Worm (Caenorhabditis elegans): ENCODE data around the gene R05D3.12.

Gene R05D3.12

DNA sequence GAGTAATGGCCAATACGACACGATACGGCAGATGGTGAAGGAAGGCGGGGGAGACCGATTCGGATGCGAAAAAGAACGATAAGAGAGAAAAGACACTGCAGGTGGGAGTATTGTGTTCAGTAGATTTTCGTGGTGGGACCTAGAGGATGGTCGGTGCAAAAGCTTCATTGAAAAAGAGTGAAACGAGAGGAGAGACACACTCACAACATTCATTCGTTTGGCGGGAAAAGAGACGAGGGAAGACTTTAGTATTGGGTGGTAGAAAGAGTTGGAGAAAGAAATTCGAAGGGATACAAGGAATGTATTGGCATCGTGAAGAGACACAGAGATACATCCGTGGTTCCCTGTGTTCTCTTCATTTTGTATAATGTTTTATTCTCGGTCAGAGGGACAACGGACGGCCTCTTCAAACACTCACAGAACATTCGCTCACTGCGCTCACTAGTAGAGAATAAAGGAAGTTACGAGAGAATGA lies 24.3 kb upstream of the R05D3.12 start (continued):
- TF ChIP-seq nhr-27 (tag; optimal IDR thresholded peaks at IDR 0.05) (no peak), madf-6 (GFP tag; IDR thresholded peaks at IDR 0.05) (peak; percentile 29), snpc-4 (GFP tag; optimal IDR thresholded peaks at IDR 0.05) (no peak), snpc-4 (tag; optimal IDR thresholded peaks at IDR 0.05) (peak in 3 of 4 experiments; percentile 5 to 46 (median 39))

- peak; percentile 84 for TF ChIP-seq F23B12.7 (tag; optimal IDR thresholded peaks at IDR 0.05; ENCODE audit: insufficient read depth)
- no peak for TF ChIP-seq nhr-27 (tag; optimal IDR thresholded peaks at IDR 0.05)
- TF ChIP-seq nhr-80 (tag; optimal IDR thresholded peaks at IDR 0.05) = peak; percentile 31
- TF ChIP-seq egl-18 (GFP tag; IDR thresholded peaks at IDR 0.05) = no peak
- peak; percentile 72 for TF ChIP-seq ceh-91 (GFP tag; IDR thresholded peaks at IDR 0.05)
- peak; percentile 61; the same call in 1 of the 2 replicates for TF ChIP-seq D2030.7 (GFP tag; IDR thresholded peaks at IDR 0.05)
- no peak for TF ChIP-seq rec-8 (tag; optimal IDR thresholded peaks at IDR 0.05)
- TF ChIP-seq F49E8.2 (tag; optimal IDR thresholded peaks at IDR 0.05; ENCODE audit: insufficient read depth) = peak; percentile 29
- TF ChIP-seq lir-1 (GFP tag; conservative IDR thresholded peaks at IDR 0.05) = no peak; the same call in 1 of the 2 replicates
- peak; percentile 56 for TF ChIP-seq xnd-1 (tag; optimal IDR thresholded peaks at IDR 0.05)
- TF ChIP-seq nhr-90 (tag; optimal IDR thresholded peaks at IDR 0.05) = no peak
- TF ChIP-seq ztf-28 (GFP tag; IDR thresholded peaks at IDR 0.05) = no peak
- no peak for TF ChIP-seq hlh-12 (tag; optimal IDR thresholded peaks at IDR 0.05)
- TF ChIP-seq snpc-4 (GFP tag; optimal IDR thresholded peaks at IDR 0.05) = no peak
- peak in 1 of 4 experiments; percentile 63 for TF ChIP-seq snpc-4 (tag; optimal IDR thresholded peaks at IDR 0.05)
- no peak for TF ChIP-seq fkh-3 (tag; optimal IDR thresholded peaks at IDR 0.05)
- TF ChIP-seq cebp-2 (GFP tag; IDR thresholded peaks at IDR 0.05) = no peak
- 0 out of 2 replicates have a peak, but pooled peaks have one; percentile 34 for TF ChIP-seq pbrm-1 (GFP tag; IDR thresholded peaks at IDR 0.05)
- TF ChIP-seq mel-28 (tag; optimal IDR thresholded peaks at IDR 0.05; ENCODE audit: borderline replicate concordance) = no peak
- peak; percentile 81 for TF ChIP-seq lin-54 (GFP tag; optimal IDR thresholded peaks at IDR 0.05)
- TF ChIP-seq lin-35 (GFP tag; optimal IDR thresholded peaks at IDR 0.05) = peak in 1 of 3 experiments; percentile 73
- TF ChIP-seq Y79H2A.3 (GFP tag; conservative IDR thresholded peaks at IDR 0.05) = 0 out of 2 replicates have a peak, but pooled peaks have one; percentile 50
- TF ChIP-seq rpc-1 (optimal IDR thresholded peaks at IDR 0.05) = no peak
- TF ChIP-seq rpc-1 (tag; optimal IDR thresholded peaks at IDR 0.05) = no peak
- TF ChIP-seq cebp-1 (GFP tag; IDR thresholded peaks at IDR 0.05) = no peak
- peak; percentile 67 for TF ChIP-seq cebp-1 (tag; optimal IDR thresholded peaks at IDR 0.05)
- TF ChIP-seq C17E4.6 (GFP tag; IDR thresholded peaks at IDR 0.05) = no peak
- TF ChIP-seq attf-6 (GFP tag; IDR thresholded peaks at IDR 0.05) = no peak
- TF ChIP-seq ekl-4 (GFP tag; IDR thresholded peaks at IDR 0.05) = peak; percentile 49; the same call in 1 of the 2 replicates
- no peak for TF ChIP-seq ztf-18 (tag; optimal IDR thresholded peaks at IDR 0.05)
- peak; percentile 52 for TF ChIP-seq madf-8 (GFP tag; conservative IDR thresholded peaks at IDR 0.05)
- no peak for TF ChIP-seq aptf-2 (GFP tag; conservative IDR thresholded peaks at IDR 0.05)
- no peak for TF ChIP-seq somi-1 (GFP tag; optimal IDR thresholded peaks at IDR 0.05)
- peak; percentile 87 for TF ChIP-seq madf-6 (GFP tag; IDR thresholded peaks at IDR 0.05)
- peak; percentile 3 for TF ChIP-seq ZK185.1 (tag; optimal IDR thresholded peaks at IDR 0.05; ENCODE audit: poor library complexity, severe bottlenecking)
- TF ChIP-seq K12H6.12 (tag; optimal IDR thresholded peaks at IDR 0.05) = no peak
- TF ChIP-seq atf-7 (tag; optimal IDR thresholded peaks at IDR 0.05) = no peak
- no peak for TF ChIP-seq F55B11.4 (tag; optimal IDR thresholded peaks at IDR 0.05; ENCODE audit: borderline replicate concordance, insufficient read depth)
- TF ChIP-seq snpc-1.3 (tag; optimal IDR thresholded peaks at IDR 0.05; ENCODE audit: insufficient read depth) = peak; percentile 58
- no peak for TF ChIP-seq hlh-26 (GFP tag; conservative IDR thresholded peaks at IDR 0.05)
- TF ChIP-seq ceh-27 (GFP tag; optimal IDR thresholded peaks at IDR 0.05) = peak; percentile 77
- no peak for TF ChIP-seq Y95B8A.8 (GFP tag; IDR thresholded peaks at IDR 0.05)
- TF ChIP-seq lsy-27 (tag; optimal IDR thresholded peaks at IDR 0.05; ENCODE audit: borderline replicate concordance, insufficient read depth) = no peak
- TF ChIP-seq sea-2 (GFP tag; IDR thresholded peaks at IDR 0.05) = no peak
- TF ChIP-seq lin-26 (GFP tag; IDR thresholded peaks at IDR 0.05) = no peak
Observed at ce11 chrIII:8358213-8358672, 22.5 kb upstream of the R05D3.12 start, which contains the start of the genes R05D3.8 and rfp-1. TSS of gene R05D3.8 (minus strand) at chrIII:8358327. TSS of gene rfp-1 (plus strand) at chrIII:8358622.
